Fruit fly (Drosophila melanogaster): Measurements from ENCODE around the gene ng3.

DNA sequence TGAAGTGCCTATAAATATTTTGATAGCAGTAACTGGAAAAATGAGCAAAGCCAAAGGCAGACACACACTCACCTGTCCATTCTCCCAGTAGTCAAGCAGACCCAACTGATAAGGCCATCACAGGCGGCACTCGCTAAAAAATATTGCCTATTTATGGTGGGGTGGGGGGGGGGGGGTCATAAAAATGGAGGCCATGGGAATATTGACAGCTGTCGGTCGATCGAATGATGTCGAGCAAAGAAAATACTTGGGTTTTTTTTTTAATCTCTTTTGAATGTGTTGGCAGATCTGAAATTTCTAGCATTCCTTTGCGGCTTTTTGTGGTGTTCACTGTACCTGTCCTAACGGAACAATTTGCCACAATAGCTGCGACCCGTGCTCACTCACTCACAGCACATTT, 31.7 kb upstream of the ng3 start:
- TF ChIP-seq CTCF (optimal IDR thresholded peaks at IDR 0.05), result no peak
- TF ChIP-seq CG8478 (optimal IDR thresholded peaks at IDR 0.05), result no peak
